Fruit fly (Drosophila melanogaster) whole organism, embryonic: Measurements from ENCODE around the gene CG3448.

ENCODE experiments used
- Adf1 ChIP-seq: fragments of 200-800 bp; sonication (Bioruptor generic); IDR thresholded peaks from 2 replicates; pipeline ENCODE4 v1.3.6; 2022; ENCODE audit warnings: missing biosample characterization, missing genetic modification characterization
- BEAF-32 ChIP-seq: fragments of 200-800 bp; sonication (Bioruptor generic); optimal IDR thresholded peaks from 3 replicates; lab custom pipeline; 2017; ENCODE audit warnings: missing biosample characterization, missing genetic modification characterization, mild to moderate bottlenecking, moderate library complexity, missing genetic modification reagents
- CG12391 ChIP-seq: fragments of 200-800 bp; sonication (Bioruptor generic); optimal IDR thresholded peaks from 3 replicates; lab custom pipeline; 2018; ENCODE audit warnings: missing biosample characterization, mild to moderate bottlenecking, missing genetic modification characterization, moderate library complexity
- CG13624 ChIP-seq: fragments of 200-800 bp; sonication (Bioruptor generic); optimal IDR thresholded peaks from 2 replicates; lab custom pipeline; 2016; ENCODE audit warnings: missing biosample characterization, missing genetic modification characterization
- CG13894 ChIP-seq: fragments of 200-800 bp; sonication (Bioruptor generic); optimal IDR thresholded peaks from 3 replicates; lab custom pipeline; 2018; ENCODE audit warnings: missing biosample characterization, mild to moderate bottlenecking, missing genetic modification characterization, moderate library complexity
- CG1602 ChIP-seq: fragments of 200-800 bp; sonication (Bioruptor generic); optimal IDR thresholded peaks from 3 replicates; lab custom pipeline; 2016; ENCODE audit warnings: missing biosample characterization, missing genetic modification characterization
- CG17186 ChIP-seq: fragments of 200-800 bp; sonication (Bioruptor generic); optimal IDR thresholded peaks from 3 replicates; lab custom pipeline; 2017; ENCODE audit warnings: missing biosample characterization, missing genetic modification reagents, missing genetic modification characterization
- CG17385 ChIP-seq: fragments of 200-800 bp; sonication (Bioruptor generic); optimal IDR thresholded peaks from 3 replicates; lab custom pipeline; 2018; ENCODE audit warnings: missing biosample characterization, mild to moderate bottlenecking, missing genetic modification characterization
- CG17568 ChIP-seq: fragments of 200-800 bp; sonication (Bioruptor generic); optimal IDR thresholded peaks from 2 replicates; lab custom pipeline; 2018; ENCODE audit warnings: missing biosample characterization, mild to moderate bottlenecking, missing genetic modification characterization, moderate library complexity
- CG18476 ChIP-seq: fragments of 200-800 bp; sonication (Bioruptor generic); optimal IDR thresholded peaks from 2 replicates; lab custom pipeline; 2016; ENCODE audit warnings: missing biosample characterization, mild to moderate bottlenecking, missing genetic modification characterization
- CG3163 ChIP-seq: fragments of 200-800 bp; sonication (Bioruptor generic); optimal IDR thresholded peaks from 3 replicates; lab custom pipeline; 2016; ENCODE audit warnings: missing biosample characterization, missing genetic modification characterization
- CG32767 ChIP-seq: fragments of 200-800 bp; sonication (Bioruptor generic); IDR thresholded peaks from 2 replicates; pipeline ENCODE4 v1.3.6; 2022; ENCODE audit warnings: missing biosample characterization, missing genetic modification characterization
- CG3281 ChIP-seq: fragments of 200-800 bp; sonication (Bioruptor generic); optimal IDR thresholded peaks from 3 replicates; lab custom pipeline; 2017; ENCODE audit warnings: missing biosample characterization, mild to moderate bottlenecking, missing genetic modification characterization
- CG3995 ChIP-seq: fragments of 200-800 bp; sonication (Bioruptor generic); optimal IDR thresholded peaks from 3 replicates; lab custom pipeline; 2016; ENCODE audit warnings: missing biosample characterization, missing genetic modification characterization
- CG6654 ChIP-seq: fragments of 200-800 bp; sonication (Bioruptor generic); optimal IDR thresholded peaks from 2 replicates; lab custom pipeline; 2017; ENCODE audit warnings: missing biosample characterization, mild to moderate bottlenecking, missing genetic modification characterization
- CG6765 ChIP-seq: fragments of 200-800 bp; sonication (Bioruptor generic); optimal IDR thresholded peaks from 3 replicates; lab custom pipeline; 2017; ENCODE audit warnings: missing biosample characterization, mild to moderate bottlenecking, missing genetic modification characterization
- CG7556 ChIP-seq: fragments of 200-800 bp; sonication (Bioruptor generic); optimal IDR thresholded peaks from 2 replicates; lab custom pipeline; 2017; ENCODE audit warnings: missing biosample characterization, mild to moderate bottlenecking, missing genetic modification characterization
- CG7745 ChIP-seq: fragments of 200-800 bp; sonication (Bioruptor generic); optimal IDR thresholded peaks from 2 replicates; lab custom pipeline; 2018; ENCODE audit warnings: missing biosample characterization, mild to moderate bottlenecking, missing genetic modification characterization, moderate library complexity
- CG9727 ChIP-seq: fragments of 200-800 bp; sonication (Bioruptor generic); optimal IDR thresholded peaks from 3 replicates; lab custom pipeline; 2017; ENCODE audit warnings: missing biosample characterization, mild to moderate bottlenecking, missing genetic modification characterization
- CG9932 ChIP-seq: fragments of 200-800 bp; sonication (Bioruptor generic); IDR thresholded peaks from 2 replicates; pipeline ENCODE4 v1.3.6; 2022; ENCODE audit warnings: missing biosample characterization, missing genetic modification characterization
- D ChIP-seq, 2 experiments: fragments of 200-800 bp in 1 of 2; fragments of >200 bp in 1 of 2; sonication (Bioruptor generic) in 1 of 2; optimal IDR thresholded peaks; 2 replicates in 1 of 2; 3 replicates in 1 of 2; lab custom pipeline; 2017; ENCODE audit warnings: mild to moderate bottlenecking in 1 of 2, missing biosample characterization in 1 of 2, missing genetic modification characterization in 1 of 2, missing genetic modification reagents in 1 of 2
- Dad ChIP-seq: fragments of 200-800 bp; sonication (Bioruptor generic); optimal IDR thresholded peaks from 3 replicates; lab custom pipeline; 2016; ENCODE audit warnings: missing biosample characterization, missing genetic modification characterization
- GATAe ChIP-seq: fragments of 200-800 bp; sonication (Bioruptor generic); conservative IDR thresholded peaks from 2 replicates; pipeline ENCODE4 v1.3.6; 2022; ENCODE audit warnings: missing biosample characterization, missing genetic modification characterization
- Gsc ChIP-seq: fragments of 200-800 bp; sonication (Bioruptor generic); IDR thresholded peaks from 2 replicates; pipeline ENCODE4 v1.3.6; 2022; ENCODE audit warnings: missing biosample characterization, missing genetic modification characterization
- HLH54F ChIP-seq: fragments of 200-800 bp; sonication (Bioruptor generic); optimal IDR thresholded peaks from 3 replicates; lab custom pipeline; 2016; ENCODE audit warnings: missing biosample characterization, missing genetic modification characterization
- HmgZ ChIP-seq: fragments of 200-800 bp; sonication (Bioruptor generic); optimal IDR thresholded peaks from 2 replicates; lab custom pipeline; 2018; ENCODE audit warnings: missing biosample characterization, mild to moderate bottlenecking, missing genetic modification characterization
- MESR4 ChIP-seq: fragments of 200-800 bp; sonication (Bioruptor generic); optimal IDR thresholded peaks from 2 replicates; lab custom pipeline; 2018; ENCODE audit warnings: missing biosample characterization, mild to moderate bottlenecking, missing genetic modification characterization, moderate library complexity
- NC2β ChIP-seq: fragments of 200-800 bp; sonication (Bioruptor generic); optimal IDR thresholded peaks from 2 replicates; lab custom pipeline; 2016; ENCODE audit warnings: missing biosample characterization, missing genetic modification characterization
- Neu2 ChIP-seq: fragments of 200-800 bp; sonication (Bioruptor generic); optimal IDR thresholded peaks from 3 replicates; lab custom pipeline; 2016; ENCODE audit warnings: missing biosample characterization, missing genetic modification characterization, borderline replicate concordance
- Optix ChIP-seq: fragments of 200-800 bp; sonication (Bioruptor generic); IDR thresholded peaks from 3 replicates; pipeline ENCODE4 v1.3.6; 2022; ENCODE audit warnings: missing biosample characterization, missing genetic modification characterization
- Rfx ChIP-seq: fragments of 200-800 bp; sonication (Bioruptor generic); IDR thresholded peaks from 2 replicates; pipeline ENCODE4 v1.3.6; 2022; ENCODE audit warnings: missing biosample characterization, missing genetic modification characterization
- Sox102F ChIP-seq: fragments of 200-800 bp; sonication (Bioruptor generic); optimal IDR thresholded peaks from 2 replicates; lab custom pipeline; 2018; ENCODE audit warnings: missing biosample characterization, mild to moderate bottlenecking, missing genetic modification characterization, moderate library complexity
- Tbp ChIP-seq: fragments of >200 bp; optimal IDR thresholded peaks from 2 replicates; lab custom pipeline; 2018; ENCODE audit warnings: missing biosample characterization, missing genetic modification characterization
- Usf ChIP-seq: fragments of 200-800 bp; sonication (Bioruptor generic); optimal IDR thresholded peaks from 2 replicates; lab custom pipeline; 2017; ENCODE audit warnings: missing genotype, missing biosample characterization, missing genetic modification characterization
- br ChIP-seq: fragments of >200 bp; optimal IDR thresholded peaks from 2 replicates; lab custom pipeline; 2017
- cato ChIP-seq: fragments of 200-800 bp; sonication (Bioruptor generic); optimal IDR thresholded peaks from 2 replicates; lab custom pipeline; 2016; ENCODE audit warnings: missing biosample characterization, missing genetic modification characterization, borderline replicate concordance
- cg ChIP-seq: fragments of 200-800 bp; sonication (Bioruptor generic); optimal IDR thresholded peaks from 3 replicates; lab custom pipeline; 2019; ENCODE audit warnings: missing biosample characterization, mild to moderate bottlenecking, missing genetic modification characterization, moderate library complexity
- cwo ChIP-seq: fragments of 200-800 bp; sonication (Bioruptor generic); optimal IDR thresholded peaks from 3 replicates; lab custom pipeline; 2017; ENCODE audit warnings: missing biosample characterization, missing genetic modification characterization, mild to moderate bottlenecking, moderate library complexity, missing genetic modification reagents
- da ChIP-seq: fragments of 200-800 bp; sonication (Bioruptor generic); optimal IDR thresholded peaks from 2 replicates; lab custom pipeline; 2016; ENCODE audit warnings: missing biosample characterization, missing genetic modification characterization
- ham ChIP-seq: fragments of 200-800 bp; sonication (Bioruptor generic); IDR thresholded peaks from 2 replicates; pipeline ENCODE4 v1.3.6; 2022; ENCODE audit warnings: missing biosample characterization, missing genetic modification characterization
- hb ChIP-seq: fragments of 200-800 bp; sonication (Bioruptor generic); IDR thresholded peaks from 3 replicates; pipeline ENCODE4 v1.3.6; 2022; ENCODE audit warnings: missing biosample characterization, missing genetic modification characterization; ENCODE audit not compliant: partially characterized antibody
- klu ChIP-seq: fragments of 200-800 bp; sonication (Bioruptor generic); IDR thresholded peaks from 2 replicates; pipeline ENCODE4 v1.3.6; 2022; ENCODE audit warnings: missing biosample characterization, missing genetic modification characterization
- odd ChIP-seq: fragments of 200-800 bp; sonication (Bioruptor generic); optimal IDR thresholded peaks from 2 replicates; lab custom pipeline; 2017; ENCODE audit warnings: missing biosample characterization, mild to moderate bottlenecking, missing genetic modification characterization
- pum ChIP-seq: fragments of 200-800 bp; sonication (Bioruptor generic); optimal IDR thresholded peaks from 2 replicates; lab custom pipeline; 2016; ENCODE audit warnings: missing biosample characterization, missing genetic modification characterization
- run ChIP-seq: fragments of 200-800 bp; sonication (Bioruptor generic); optimal IDR thresholded peaks from 3 replicates; lab custom pipeline; 2018; ENCODE audit warnings: missing biosample characterization, mild to moderate bottlenecking, missing genetic modification characterization
- sna ChIP-seq: fragments of 200-800 bp; sonication (Bioruptor generic); IDR thresholded peaks from 2 replicates; pipeline ENCODE4 v1.3.6; 2022; ENCODE audit warnings: missing biosample characterization, missing genetic modification characterization; ENCODE audit not compliant: partially characterized antibody
- vfl ChIP-seq: fragments of 200-800 bp; sonication (Bioruptor generic); optimal IDR thresholded peaks from 2 replicates; lab custom pipeline; 2016; ENCODE audit warnings: missing biosample characterization, missing genetic modification characterization
- vnd ChIP-seq: fragments of 200-800 bp; sonication (Bioruptor generic); IDR thresholded peaks from 3 replicates; pipeline ENCODE4 v1.3.6; 2022; ENCODE audit warnings: missing biosample characterization, missing genetic modification characterization; ENCODE audit not compliant: partially characterized antibody

CG3448 gene

DNA sequence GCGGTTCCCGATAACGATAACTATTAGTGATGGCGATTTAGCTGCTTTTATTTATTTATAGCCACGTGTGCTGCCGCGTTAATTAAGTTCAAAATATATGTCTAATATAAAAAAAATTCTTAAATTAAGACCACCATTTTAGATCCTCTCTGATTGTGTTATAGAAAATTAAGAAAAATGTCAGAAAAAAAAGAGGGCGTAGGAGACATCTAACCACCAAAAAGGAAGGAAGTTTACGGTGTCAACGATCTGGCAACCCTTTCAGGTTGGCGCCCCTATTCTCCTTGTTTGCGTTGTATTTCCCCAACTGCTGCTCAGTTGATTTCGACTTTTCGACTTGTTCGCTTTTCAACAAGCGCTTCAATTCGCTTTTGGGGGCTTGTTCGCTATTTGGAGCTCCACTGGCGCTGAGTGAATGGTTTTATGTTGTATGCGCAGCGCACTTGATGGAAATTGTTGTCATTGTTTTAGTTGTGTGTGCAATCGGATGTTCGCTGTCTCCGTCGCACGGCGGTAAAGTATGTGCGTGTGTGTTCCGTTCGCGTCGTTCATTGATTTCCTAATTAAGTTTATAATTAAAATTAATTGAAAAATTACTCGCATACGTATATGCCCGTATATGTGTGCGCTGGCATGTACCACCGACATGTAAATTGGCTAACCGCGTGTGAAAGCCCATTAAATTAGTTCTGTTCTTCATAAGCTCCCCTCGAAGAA is 9.6 kb upstream of the CG3448 start, which contains the start of the genes CG3434 and CG44838 (continued):
- TF ChIP-seq CG9727 (GFP tag; lab: Kevin White, UChicago) (peak; percentile 86), Neu2 (GFP tag; lab: Kevin White, UChicago) (peak; percentile 56), CG3281 (peak; percentile 79), HmgZ (tag; lab: Kevin White, UChicago) (peak; percentile 82), NC2β (GFP tag; lab: Kevin White, UChicago) (peak; percentile 73), Gsc (GFP tag; lab: Robert Waterston, UW) (no peak; the same call in 1 of the 2 replicates), Usf (GFP tag; lab: Kevin White, UChicago) (peak; percentile 57), CG7556 (peak; percentile 72), CG13894 (tag; lab: Kevin White, UChicago) (peak; percentile 85), CG7745 (tag; lab: Kevin White, UChicago) (peak; percentile 97), CG13624 (GFP tag; lab: Kevin White, UChicago) (peak; percentile 66), CG32767 (no peak; the same call in 1 of the 2 replicates), Dad (GFP tag; lab: Kevin White, UChicago) (peak; percentile 71), CG6765 (GFP tag; lab: Kevin White, UChicago) (peak; percentile 76), CG12391 (tag; lab: Kevin White, UChicago) (peak; percentile 90), cwo (GFP tag; lab: Kevin White, UChicago) (peak; percentile 75), ham (GFP tag; lab: Robert Waterston, UW) (no peak), Sox102F (GFP tag; lab: Kevin White, UChicago) (peak; percentile 79), Optix (GFP tag; lab: Robert Waterston, UW) (peak; percentile 59; the same call in 2 of the 3 replicates), cato (peak; percentile 77), CG17186 (GFP tag; lab: Kevin White, UChicago) (peak; percentile 58), HLH54F (GFP tag; lab: Kevin White, UChicago) (peak; percentile 69), pum (peak; percentile 73), vfl (GFP tag; lab: Kevin White, UChicago) (peak; percentile 68), CG17385 (GFP tag; lab: Kevin White, UChicago) (peak; percentile 73), Tbp (GFP tag; lab: Kevin White, UChicago) (no peak), CG3163 (GFP tag; lab: Kevin White, UChicago) (peak; percentile 31), Rfx (GFP tag; lab: Robert Waterston, UW) (peak; percentile 85), CG6654 (no peak), GATAe (GFP tag; lab: Robert Waterston, UW) (no peak), sna (GFP tag; lab: Robert Waterston, UW) (no peak), vnd (no peak), CG18476 (GFP tag; lab: Kevin White, UChicago) (peak; percentile 64), CG3995 (peak; percentile 29), cg (GFP tag; lab: Kevin White, UChicago) (peak; percentile 60), Adf1 (GFP tag; lab: Robert Waterston, UW) (peak; percentile 62), da (GFP tag; lab: Kevin White, UChicago) (no peak), CG1602 (GFP tag; lab: Kevin White, UChicago) (peak; percentile 75), klu (GFP tag; lab: Robert Waterston, UW) (peak; percentile 51; the same call in 1 of the 2 replicates), br (lab: Kevin White, UChicago) (no peak), CG9932 (GFP tag; lab: Robert Waterston, UW) (peak; percentile 87), BEAF-32 (GFP tag; lab: Kevin White, UChicago) (peak; percentile 38), MESR4 (GFP tag; lab: Kevin White, UChicago) (no peak), odd (GFP tag; lab: Kevin White, UChicago) (peak; percentile 44), hb (GFP tag; lab: Robert Waterston, UW) (no peak), run (peak; percentile 70), D (optimal IDR thresholded peaks at IDR 0.05; lab: Kevin White, UChicago) (no peak), D (GFP tag; optimal IDR thresholded peaks at IDR 0.05; lab: Kevin White, UChicago) (peak; percentile 70), CG17568 (GFP tag; lab: Kevin White, UChicago) (peak; percentile 64)
